Fruit fly (Drosophila melanogaster): Measurements from ENCODE around the gene CG42661.

CG42661 gene

dm6 chr3L:7434715-7435653, 30.3 kb upstream of the CG42661 start, which contains the start of gene Rac2 (continued):
- TF ChIP-seq slbo (GFP tag; IDR thresholded peaks at IDR 0.05) (0 out of 2 replicates have a peak, but pooled peaks have one; percentile 33), Bgb (GFP tag; IDR thresholded peaks at IDR 0.05; ENCODE audit: partially characterized antibody) (peak; percentile 36; the same call in 1 of the 2 replicates), mam (GFP tag; optimal IDR thresholded peaks at IDR 0.05) (no peak), scrt (GFP tag; optimal IDR thresholded peaks at IDR 0.05) (no peak), NC2β (GFP tag; optimal IDR thresholded peaks at IDR 0.05) (no peak), peb (GFP tag; IDR thresholded peaks at IDR 0.05) (no peak), hth (optimal IDR thresholded peaks at IDR 0.05) (no peak), gfzf (GFP tag; optimal IDR thresholded peaks at IDR 0.05) (no peak), Mad (GFP tag; optimal IDR thresholded peaks at IDR 0.05) (no peak), fru (optimal IDR thresholded peaks at IDR 0.05) (no peak), grn (GFP tag; optimal IDR thresholded peaks at IDR 0.05) (no peak), Dek (tag; optimal IDR thresholded peaks at IDR 0.05) (no peak), CG17359 (tag; optimal IDR thresholded peaks at IDR 0.05) (no peak), CG34376 (GFP tag; optimal IDR thresholded peaks at IDR 0.05) (peak; percentile 7), Trl (optimal IDR thresholded peaks at IDR 0.05) (peak; percentile 95), Trl (GFP tag; optimal IDR thresholded peaks at IDR 0.05) (peak; percentile 77), B-H1 (GFP tag; IDR thresholded peaks at IDR 0.05) (no peak), her (GFP tag; optimal IDR thresholded peaks at IDR 0.05) (peak; percentile 24), ken (GFP tag; IDR thresholded peaks at IDR 0.05) (0 out of 3 replicates have a peak, but pooled peaks have one; percentile 4), Dbx (GFP tag; IDR thresholded peaks at IDR 0.05) (peak; percentile 53; the same call in 1 of the 3 replicates), caup (GFP tag; optimal IDR thresholded peaks at IDR 0.05; ENCODE audit: severe bottlenecking) (peak; percentile 54), lab (GFP tag; optimal IDR thresholded peaks at IDR 0.05) (peak; percentile 49), CG2120 (GFP tag; optimal IDR thresholded peaks at IDR 0.05) (peak; percentile 38), CG11696 (GFP tag; IDR thresholded peaks at IDR 0.05) (no peak), Gug (GFP tag; IDR thresholded peaks at IDR 0.05) (no peak; the same call in 3 of the 4 replicates), tx (GFP tag; optimal IDR thresholded peaks at IDR 0.05) (no peak), Aef1 (GFP tag; IDR thresholded peaks at IDR 0.05) (peak; percentile 74), rib (GFP tag; IDR thresholded peaks at IDR 0.05) (peak; percentile 64; the same call in 1 of the 2 replicates), dimm (GFP tag; IDR thresholded peaks at IDR 0.05) (no peak), CG9727 (GFP tag; optimal IDR thresholded peaks at IDR 0.05) (peak; percentile 5), CG12299 (tag; optimal IDR thresholded peaks at IDR 0.05) (peak; percentile 2), CG17829 (tag; optimal IDR thresholded peaks at IDR 0.05) (peak; percentile 15), Sin3A (optimal IDR thresholded peaks at IDR 0.05) (no peak), zen (tag; optimal IDR thresholded peaks at IDR 0.05) (no peak), CG17568 (GFP tag; optimal IDR thresholded peaks at IDR 0.05) (peak; percentile 38), CG2129 (GFP tag; IDR thresholded peaks at IDR 0.05; ENCODE audit: partially characterized antibody) (no peak), Bdp1 (GFP tag; optimal IDR thresholded peaks at IDR 0.05) (no peak), CG6765 (GFP tag; optimal IDR thresholded peaks at IDR 0.05) (no peak), unpg (GFP tag; optimal IDR thresholded peaks at IDR 0.05) (no peak), ftz-f1 (GFP tag; optimal IDR thresholded peaks at IDR 0.05) (peak; percentile 98), Sox100B (GFP tag; optimal IDR thresholded peaks at IDR 0.05) (no peak), CG7357 (GFP tag; IDR thresholded peaks at IDR 0.05) (0 out of 3 replicates have a peak, but pooled peaks have one; percentile 13), CG4328 (GFP tag; optimal IDR thresholded peaks at IDR 0.05) (no peak), Vsx1 (GFP tag; optimal IDR thresholded peaks at IDR 0.05) (peak; percentile 58), Sry-δ (GFP tag; optimal IDR thresholded peaks at IDR 0.05) (no peak), CG6272 (GFP tag; IDR thresholded peaks at IDR 0.05) (no peak), CG2116 (GFP tag; optimal IDR thresholded peaks at IDR 0.05) (no peak), shn (GFP tag; optimal IDR thresholded peaks at IDR 0.05) (peak; percentile 85), Nf-YA (GFP tag; IDR thresholded peaks at IDR 0.05) (0 out of 2 replicates have a peak, but pooled peaks have one; percentile 31), Deaf1 (tag; optimal IDR thresholded peaks at IDR 0.05) (peak; percentile 79)

Measured in whole organism, embryonic.